Worm (Caenorhabditis elegans): ENCODE data around the gene lin-31.

DNA sequence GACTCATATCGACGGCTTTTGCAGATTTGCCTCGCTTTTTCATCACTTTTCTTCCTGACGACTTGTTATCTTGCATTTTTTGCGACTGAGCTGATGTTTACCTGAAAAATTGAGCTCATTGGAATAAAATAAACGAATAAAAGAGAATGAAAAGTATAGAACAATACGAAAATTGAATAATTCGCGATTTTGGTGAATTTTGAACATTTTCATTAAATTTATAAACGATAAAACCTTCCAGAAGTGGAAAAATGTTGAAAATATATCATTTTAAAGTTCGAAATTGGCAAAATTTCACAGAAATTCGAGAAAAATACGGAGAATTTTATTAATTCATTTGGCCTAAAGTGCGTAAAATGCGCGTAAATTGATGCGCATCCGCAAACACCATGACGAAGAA is 48.7 kb upstream of the lin-31 start, which contains the start of gene Y14H12B.2:
- TF ChIP-seq med-1 (GFP tag; optimal IDR thresholded peaks at IDR 0.05; ENCODE audit: insufficient read depth) = no peak
- no peak for TF ChIP-seq cog-1 (tag; optimal IDR thresholded peaks at IDR 0.05)
- no peak for TF ChIP-seq flt-1 (GFP tag; IDR thresholded peaks at IDR 0.05)

Measured in whole organism, midembryonic.